Worm (Caenorhabditis elegans): ENCODE measurements around the gene T22D1.8.

ce11 chrIV:6859270-6859669, 46.9 kb downstream of the T22D1.8 start, which contains the start of gene R13H7.2:
- TF ChIP-seq dao-5 (tag; optimal IDR thresholded peaks at IDR 0.05), result no peak
- TF ChIP-seq him-1 (tag; optimal IDR thresholded peaks at IDR 0.05), result no peak
